Worm (Caenorhabditis elegans): Measurements from ENCODE around the gene Y57G7A.3.

DNA sequence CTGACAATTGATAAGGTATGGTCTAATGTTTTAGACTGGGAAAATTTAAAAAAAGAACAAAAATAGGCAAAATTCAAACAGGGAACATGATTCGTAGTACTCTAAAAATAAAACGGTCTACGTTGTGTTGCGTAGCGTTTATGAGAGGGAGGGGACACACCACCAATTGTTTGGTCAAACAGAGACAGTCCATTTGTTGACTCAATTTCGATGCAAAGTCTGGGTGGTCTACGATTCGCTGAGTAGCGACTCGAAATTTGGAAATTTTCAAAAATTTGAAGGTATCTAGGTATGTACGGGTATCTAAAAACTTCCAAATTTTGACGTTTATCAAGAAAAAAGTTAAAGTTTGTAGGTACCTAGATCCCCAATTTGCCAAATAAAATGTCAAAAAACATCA lies 39.8 kb upstream of the Y57G7A.3 start:
- no peak for TF ChIP-seq ceh-9 (tag; optimal IDR thresholded peaks at IDR 0.05)
- no peak for TF ChIP-seq unc-3 (GFP tag; conservative IDR thresholded peaks at IDR 0.05)
- TF ChIP-seq unc-3 (tag; optimal IDR thresholded peaks at IDR 0.05), result no peak
- no peak for TF ChIP-seq ref-2 (tag; optimal IDR thresholded peaks at IDR 0.05)
- TF ChIP-seq hlh-15 (tag; optimal IDR thresholded peaks at IDR 0.05), result no peak
- TF ChIP-seq fkh-10 (GFP tag; optimal IDR thresholded peaks at IDR 0.05), result no peak

Data from whole organism, late embryonic.